Worm (Caenorhabditis elegans) whole organism, mixed stage, embryonic: ENCODE measurements around the gene mlh-1.

ENCODE experiments used
- ces-1 ChIP-seq: fragments of 150-350 bp; optimal IDR thresholded peaks from 2 replicates; lab custom pipeline; 2014; ENCODE audit warnings: missing biosample characterization, missing genetic modification reagents, missing genetic modification characterization
- drap-1 ChIP-seq: fragments of 200-800 bp; sonication (Bioruptor generic); optimal IDR thresholded peaks from 3 replicates; lab custom pipeline; 2018; ENCODE audit warnings: mild to moderate bottlenecking, missing genetic modification characterization, missing compliant biosample characterization
- hlh-1 ChIP-seq: fragments of 150-350 bp; optimal IDR thresholded peaks from 2 replicates; lab custom pipeline; 2014; ENCODE audit warnings: missing biosample characterization, missing genetic modification reagents, missing genetic modification characterization
- lin-13 ChIP-seq: fragments of 150-350 bp; optimal IDR thresholded peaks from 2 replicates; lab custom pipeline; 2014; ENCODE audit warnings: missing biosample characterization, missing genetic modification characterization
- mep-1 ChIP-seq: fragments of 150-350 bp; optimal IDR thresholded peaks from 2 replicates; lab custom pipeline; 2017; ENCODE audit warnings: missing biosample characterization, missing genetic modification reagents, missing genetic modification characterization, inconsistent platforms
- nhr-12 ChIP-seq: fragments of 150-350 bp; optimal IDR thresholded peaks from 2 replicates; lab custom pipeline; 2014; ENCODE audit warnings: missing biosample characterization, missing genetic modification characterization
- nhr-28 ChIP-seq: fragments of 150-350 bp; optimal IDR thresholded peaks from 2 replicates; lab custom pipeline; 2014; ENCODE audit warnings: missing biosample characterization, missing genetic modification characterization
- nhr-76 ChIP-seq: sonication (generic microtip); optimal IDR thresholded peaks from 2 replicates; lab custom pipeline; 2017; ENCODE audit warnings: missing biosample characterization, missing genetic modification characterization
- unc-62 ChIP-seq: fragments of 150-350 bp; optimal IDR thresholded peaks from 2 replicates; lab custom pipeline; 2014; ENCODE audit warnings: missing biosample characterization, missing genetic modification reagents, missing genetic modification characterization

- TF ChIP-seq nhr-28 (tag; lab: Kevin White, UChicago) (no peak), lin-13 (tag; lab: Kevin White, UChicago) (no peak), mep-1 (tag; lab: Kevin White, UChicago) (no peak), unc-62 (GFP tag; lab: Kevin White, UChicago) (no peak), hlh-1 (tag; lab: Kevin White, UChicago) (no peak), nhr-76 (no peak), ces-1 (GFP tag; lab: Kevin White, UChicago) (no peak), nhr-12 (tag; lab: Kevin White, UChicago) (no peak), drap-1 (GFP tag; lab: Kevin White, UChicago) (no peak)
Observed at ce11 chrIII:13542458-13542857, 28.1 kb upstream of the mlh-1 start.
